Fruit fly (Drosophila melanogaster): ENCODE measurements around the gene mib2.

mib2 gene

dm6 chr2L:19071713-19072112, 37.5 kb downstream of the mib2 start:
- TF ChIP-seq Sin3A (optimal IDR thresholded peaks at IDR 0.05) (no peak), Myc (optimal IDR thresholded peaks at IDR 0.05) (no peak), ttk (optimal IDR thresholded peaks at IDR 0.05) (no peak), insv (optimal IDR thresholded peaks at IDR 0.05) (no peak), psq (optimal IDR thresholded peaks at IDR 0.05) (no peak)

DNA sequence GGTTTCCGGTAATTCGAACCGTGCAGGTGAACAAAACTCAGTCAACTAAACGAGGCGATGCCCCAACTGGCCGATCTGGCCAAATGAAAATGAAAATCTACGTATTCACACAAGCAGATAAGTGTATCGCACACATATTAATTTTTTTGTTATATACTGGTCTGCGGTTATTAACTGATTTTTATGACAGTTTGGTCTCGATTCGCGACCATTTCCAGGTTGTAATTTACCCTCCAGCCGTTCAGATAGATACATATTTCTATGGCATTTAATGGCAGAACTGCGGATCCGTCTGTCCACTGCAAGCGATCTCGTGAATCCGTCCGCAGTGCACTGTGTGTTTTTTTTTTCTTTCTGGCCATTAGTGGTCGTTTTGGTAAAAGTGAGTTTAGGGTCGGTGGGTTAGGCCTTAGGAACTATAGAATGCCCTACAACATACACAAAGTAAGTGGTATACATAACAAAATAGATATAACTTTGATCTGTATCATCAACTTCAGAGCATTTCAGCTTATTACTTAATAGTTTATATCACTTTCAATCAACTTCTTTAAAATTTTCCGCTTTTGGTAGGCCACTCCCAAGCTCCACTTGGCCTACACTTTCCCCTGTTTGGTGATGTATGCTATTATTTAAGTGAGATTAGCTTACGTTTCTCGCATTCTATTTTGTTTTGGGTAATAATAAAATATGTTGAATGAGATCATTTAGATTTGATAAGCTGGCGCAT, 40.0 kb downstream of the mib2 start, which contains the start of gene CG17572:
TSS of gene CG17572 (minus strand) at position 51 of the 730 bp plus-strand sequence.
- TF ChIP-seq h (optimal IDR thresholded peaks at IDR 0.05) (no peak), insv (optimal IDR thresholded peaks at IDR 0.05) (no peak), Myc (optimal IDR thresholded peaks at IDR 0.05) (no peak), psq (optimal IDR thresholded peaks at IDR 0.05) (no peak), Sin3A (optimal IDR thresholded peaks at IDR 0.05) (no peak), ttk (optimal IDR thresholded peaks at IDR 0.05) (no peak)

DNA sequence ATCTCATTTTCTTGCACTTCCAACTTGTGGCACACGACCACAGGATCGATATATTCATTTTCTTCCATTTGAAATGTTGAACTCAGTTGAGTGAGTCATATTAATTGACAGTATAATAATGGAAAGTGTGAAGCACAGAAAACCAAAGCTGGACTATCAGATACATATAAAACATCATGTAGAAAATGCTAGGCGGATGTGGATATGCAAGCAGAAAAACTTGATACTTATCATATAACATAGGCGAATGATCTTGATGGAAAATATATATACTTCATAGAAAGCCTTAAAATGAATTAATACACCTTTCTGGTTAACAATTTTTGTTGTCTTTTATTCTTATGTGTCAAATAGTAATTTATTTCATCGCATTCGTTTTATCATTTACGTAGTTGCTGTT, 44.7 kb downstream of the mib2 start, which contains the start of gene CG10700:
TSS of gene CG10700 (minus strand) at position 101 of the 400 bp plus-strand sequence.
- TF ChIP-seq insv (optimal IDR thresholded peaks at IDR 0.05) (no peak), h (optimal IDR thresholded peaks at IDR 0.05) (no peak), psq (optimal IDR thresholded peaks at IDR 0.05) (no peak), Sin3A (optimal IDR thresholded peaks at IDR 0.05) (no peak), Myc (optimal IDR thresholded peaks at IDR 0.05) (no peak), ttk (optimal IDR thresholded peaks at IDR 0.05) (no peak)

- no peak for TF ChIP-seq psq (optimal IDR thresholded peaks at IDR 0.05)
- no peak for TF ChIP-seq h (optimal IDR thresholded peaks at IDR 0.05)
- no peak for TF ChIP-seq Sin3A (optimal IDR thresholded peaks at IDR 0.05)
- TF ChIP-seq insv (optimal IDR thresholded peaks at IDR 0.05) = no peak
- no peak for TF ChIP-seq ttk (optimal IDR thresholded peaks at IDR 0.05)
- no peak for TF ChIP-seq Myc (optimal IDR thresholded peaks at IDR 0.05)
Observed at dm6 chr2L:19079742-19080141, 45.5 kb downstream of the mib2 start.

DNA sequence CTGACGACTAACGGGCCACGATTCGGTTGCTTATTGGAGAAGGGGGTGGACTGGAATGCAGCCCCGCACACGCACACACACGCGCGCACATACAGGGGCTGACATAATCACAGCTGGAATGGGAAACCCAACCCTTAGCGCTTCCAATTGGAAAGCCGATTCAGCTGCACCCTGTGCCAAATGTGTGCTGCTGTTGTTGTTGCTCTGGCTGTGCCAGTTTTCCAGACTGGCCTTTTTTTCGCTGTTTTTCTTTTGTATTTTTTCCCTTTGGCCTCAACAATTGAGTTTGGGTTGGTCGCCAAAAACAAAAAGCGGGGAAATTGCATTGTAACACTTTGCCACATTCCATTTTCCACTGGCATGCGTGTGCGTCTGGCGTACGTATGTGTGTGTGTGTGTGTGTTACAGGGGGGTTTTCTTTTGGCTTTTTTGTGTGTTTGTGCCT, 49.1 kb downstream of the mib2 start:
- TF ChIP-seq Sin3A (optimal IDR thresholded peaks at IDR 0.05) (no peak), psq (optimal IDR thresholded peaks at IDR 0.05) (no peak), ttk (optimal IDR thresholded peaks at IDR 0.05) (no peak), h (optimal IDR thresholded peaks at IDR 0.05) (no peak), insv (optimal IDR thresholded peaks at IDR 0.05) (no peak), Myc (optimal IDR thresholded peaks at IDR 0.05) (no peak)

- TF ChIP-seq Sin3A (optimal IDR thresholded peaks at IDR 0.05) (no peak), insv (optimal IDR thresholded peaks at IDR 0.05) (no peak), ttk (optimal IDR thresholded peaks at IDR 0.05) (no peak), Myc (optimal IDR thresholded peaks at IDR 0.05) (no peak), h (optimal IDR thresholded peaks at IDR 0.05) (no peak), psq (optimal IDR thresholded peaks at IDR 0.05) (no peak)
Observed at dm6 chr2L:19088895-19089294, 54.7 kb downstream of the mib2 start.

dm6 chr2L:19089385-19089784, 55.1 kb downstream of the mib2 start:
- TF ChIP-seq Myc (optimal IDR thresholded peaks at IDR 0.05) (no peak), psq (optimal IDR thresholded peaks at IDR 0.05) (no peak), h (optimal IDR thresholded peaks at IDR 0.05) (no peak), ttk (optimal IDR thresholded peaks at IDR 0.05) (no peak), insv (optimal IDR thresholded peaks at IDR 0.05) (no peak), Sin3A (optimal IDR thresholded peaks at IDR 0.05) (no peak)
